Fruit fly (Drosophila melanogaster) Kc167 (cell line): Measurements from ENCODE around the gene ERR.

ENCODE experiments used
- psq ChIP-seq: fragments of >200 bp; optimal IDR thresholded peaks from 2 replicates; lab custom pipeline; 2017; ENCODE audit warnings: missing external identifiers
- ttk ChIP-seq: sonication (Bioruptor generic); optimal IDR thresholded peaks from 2 replicates; lab custom pipeline; 2017; ENCODE audit warnings: missing external identifiers

DNA sequence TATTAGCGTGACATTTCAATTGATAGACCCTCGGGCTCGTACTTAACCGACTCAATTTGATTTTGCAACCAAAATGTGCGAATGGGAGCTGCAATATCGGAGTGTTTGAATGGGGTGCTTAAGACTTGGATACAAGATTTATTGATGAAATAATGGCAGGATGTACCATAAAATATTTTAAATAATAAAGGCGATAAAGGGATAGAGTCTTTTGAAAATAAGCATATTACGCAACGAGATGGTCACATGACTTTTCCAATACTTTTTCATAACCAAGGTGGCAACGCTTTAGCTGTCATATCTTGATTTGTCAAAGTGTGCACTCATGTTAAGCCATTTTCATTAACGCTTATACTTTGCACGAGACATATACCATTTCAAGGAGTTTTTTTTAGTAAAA, 42.5 kb upstream of the ERR start, which contains the start of gene eIF4E3:
- TF ChIP-seq psq (lab: Kevin White, UChicago) (no peak), ttk (no peak)
